Worm (Caenorhabditis elegans): ENCODE data around the gene F42E11.3.

DNA sequence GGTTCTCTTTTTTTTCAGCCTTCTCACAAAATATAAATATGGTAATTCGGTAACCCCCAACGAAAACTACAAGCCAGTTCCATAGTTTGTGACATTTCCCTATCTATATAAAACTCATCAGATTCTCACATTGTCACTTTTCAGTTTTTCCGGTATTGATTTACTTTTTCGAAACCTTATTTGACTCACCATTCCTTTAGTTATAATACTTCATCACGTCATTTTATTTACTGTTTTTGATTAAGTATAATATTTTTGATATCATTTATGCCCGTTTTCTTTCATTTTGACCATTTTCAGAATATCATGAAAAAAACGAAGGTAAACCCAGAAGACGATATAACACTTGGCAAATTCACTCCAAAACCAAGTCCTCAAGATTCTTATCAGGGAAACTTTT lies 23.6 kb downstream of the F42E11.3 start, which contains the start of gene pgp-3:
- no peak for TF ChIP-seq mep-1 (tag; optimal IDR thresholded peaks at IDR 0.05)
- TF ChIP-seq snpc-4 (tag; optimal IDR thresholded peaks at IDR 0.05), result no peak
